Worm (Caenorhabditis elegans) whole organism, L1 larva: ENCODE data around the gene ctps-1.

Source experiments
- C34B4.2 ChIP-seq: sonication (generic microtip); optimal IDR thresholded peaks from 2 replicates; lab custom pipeline; 2017; ENCODE audit warnings: mild to moderate bottlenecking, missing genetic modification characterization, missing compliant biosample characterization
- F16B12.6 ChIP-seq: fragments of 150-350 bp; optimal IDR thresholded peaks from 2 replicates; lab custom pipeline; 2014; ENCODE audit warnings: missing biosample characterization, missing genetic modification characterization
- Y116A8C.19 ChIP-seq: sonication (generic microtip); optimal IDR thresholded peaks from 2 replicates; lab custom pipeline; 2016; ENCODE audit warnings: missing compliant biosample characterization, missing genetic modification characterization, borderline replicate concordance
- ama-1 ChIP-seq: fragments of 150-350 bp; optimal IDR thresholded peaks from 2 replicates; lab custom pipeline; 2014
- ceh-63 ChIP-seq: fragments of 200-800 bp; sonication (Bioruptor generic); optimal IDR thresholded peaks from 2 replicates; lab custom pipeline; 2018; ENCODE audit warnings: mild to moderate bottlenecking, missing genetic modification characterization, missing compliant biosample characterization
- ceh-82 ChIP-seq, 3 experiments: fragments of 150-350 bp in 1 of 3; sonication (generic microtip) in 2 of 3; optimal IDR thresholded peaks; 2 replicates each; lab custom pipeline; 2014 to 2017; ENCODE audit warnings: missing biosample characterization in 3 of 3, missing genetic modification characterization in 3 of 3
- ceh-88 ChIP-seq: fragments of 200-800 bp; sonication (Bioruptor generic); IDR thresholded peaks from 2 replicates; pipeline ENCODE4 v1.3.6; 2022; ENCODE audit warnings: missing genetic modification characterization, missing compliant biosample characterization
- efl-1 ChIP-seq, 4 experiments: fragments of 150-350 bp; optimal IDR thresholded peaks in 3 of 4; peaks in 1 of 4; 1 replicate in 1 of 4; 2 replicates in 3 of 4; lab custom pipeline; 2014; ENCODE audit warnings: missing biosample characterization in 2 of 4, missing genetic modification characterization in 2 of 4, missing genetic modification reagents in 2 of 4
- efl-3 ChIP-seq: fragments of 200-800 bp; sonication (Bioruptor generic); optimal IDR thresholded peaks from 2 replicates; lab custom pipeline; 2018; ENCODE audit warnings: mild to moderate bottlenecking, missing genetic modification characterization, missing compliant biosample characterization
- egl-13 ChIP-seq: sonication (generic microtip); optimal IDR thresholded peaks from 2 replicates; lab custom pipeline; 2016; ENCODE audit warnings: missing genotype, missing genetic modification reagents, missing genetic modification characterization, missing compliant biosample characterization
- egl-27 ChIP-seq, 2 experiments: fragments of 150-350 bp in 1 of 2; sonication (generic microtip); optimal IDR thresholded peaks; 3 replicates each; lab custom pipeline; 2017 to 2018; ENCODE audit warnings: missing biosample characterization in 2 of 2, missing genetic modification characterization in 2 of 2, missing genetic modification reagents in 2 of 2
- elt-2 ChIP-seq: sonication (generic microtip); optimal IDR thresholded peaks from 2 replicates; lab custom pipeline; 2016; ENCODE audit warnings: missing genetic modification characterization, mild to moderate bottlenecking, inconsistent platforms, missing compliant biosample characterization, missing genetic modification reagents
- elt-3 ChIP-seq, 6 experiments: fragments of 150-350 bp in 1 of 6; sonication (generic microtip); optimal IDR thresholded peaks; 2 replicates each; lab custom pipeline; 2017 to 2018; ENCODE audit warnings: missing biosample characterization in 6 of 6, missing genetic modification characterization in 6 of 6, inconsistent platforms in 1 of 6
- fkh-8 ChIP-seq: sonication (generic microtip); optimal IDR thresholded peaks from 2 replicates; lab custom pipeline; 2016; ENCODE audit warnings: mild to moderate bottlenecking, missing genetic modification characterization, missing compliant biosample characterization
- hlh-4 ChIP-seq: sonication (generic microtip); optimal IDR thresholded peaks from 2 replicates; lab custom pipeline; 2016; ENCODE audit warnings: mild to moderate bottlenecking, missing genetic modification characterization, missing compliant biosample characterization
- jun-1 ChIP-seq: fragments of 150-350 bp; optimal IDR thresholded peaks from 2 replicates; lab custom pipeline; 2014; ENCODE audit warnings: missing biosample characterization, missing genetic modification reagents, missing genetic modification characterization
- lin-15B ChIP-seq: fragments of 150-350 bp; sonication (generic microtip); optimal IDR thresholded peaks from 3 replicates; lab custom pipeline; 2014; ENCODE audit warnings: missing biosample characterization, missing genetic modification characterization
- lin-35 ChIP-seq, 2 experiments: fragments of 150-350 bp; optimal IDR thresholded peaks; 2 replicates each; lab custom pipeline; 2014; ENCODE audit warnings: missing biosample characterization in 2 of 2, missing genetic modification characterization in 2 of 2, missing genetic modification reagents in 2 of 2
- lin-39 ChIP-seq: fragments of 150-350 bp; optimal IDR thresholded peaks from 2 replicates; lab custom pipeline; 2014; ENCODE audit warnings: missing biosample characterization, missing genetic modification reagents, missing genetic modification characterization
- nhr-11 ChIP-seq: fragments of 150-350 bp; optimal IDR thresholded peaks from 2 replicates; lab custom pipeline; 2014; ENCODE audit warnings: missing biosample characterization, missing genetic modification characterization
- nhr-12 ChIP-seq: sonication (generic microtip); optimal IDR thresholded peaks from 2 replicates; lab custom pipeline; 2017; ENCODE audit warnings: missing biosample characterization, missing genetic modification characterization
- nhr-19 ChIP-seq: fragments of 200-800 bp; sonication (Bioruptor generic); conservative IDR thresholded peaks from 2 replicates; pipeline ENCODE4 v1.3.6; 2022; ENCODE audit warnings: missing genetic modification characterization, missing compliant biosample characterization
- nhr-77 ChIP-seq: fragments of 150-350 bp; optimal IDR thresholded peaks from 2 replicates; lab custom pipeline; 2014; ENCODE audit warnings: missing biosample characterization, missing genetic modification characterization
- nhr-84 ChIP-seq: sonication (generic microtip); optimal IDR thresholded peaks from 2 replicates; lab custom pipeline; 2017; ENCODE audit warnings: missing biosample characterization, missing genetic modification characterization
- nhr-90 ChIP-seq: sonication (generic microtip); optimal IDR thresholded peaks from 2 replicates; lab custom pipeline; 2016; ENCODE audit warnings: mild to moderate bottlenecking, missing genetic modification characterization, missing compliant biosample characterization; ENCODE audit not compliant: poor library complexity
- pax-3 ChIP-seq: fragments of 200-800 bp; sonication (Bioruptor generic); optimal IDR thresholded peaks from 2 replicates; lab custom pipeline; 2018; ENCODE audit warnings: mild to moderate bottlenecking, missing genetic modification characterization, moderate library complexity, missing compliant biosample characterization
- snpc-4 ChIP-seq: fragments of 150-350 bp; optimal IDR thresholded peaks from 2 replicates; lab custom pipeline; 2014; ENCODE audit warnings: missing biosample characterization, missing genetic modification characterization
- snu-23 ChIP-seq: sonication (generic microtip); optimal IDR thresholded peaks from 2 replicates; lab custom pipeline; 2016; ENCODE audit warnings: missing genetic modification characterization, missing compliant biosample characterization
- unc-130 ChIP-seq: fragments of 150-350 bp; optimal IDR thresholded peaks from 2 replicates; lab custom pipeline; 2017; ENCODE audit warnings: missing biosample characterization, missing genetic modification characterization, inconsistent platforms
- unc-30 ChIP-seq: sonication (generic microtip); optimal IDR thresholded peaks from 2 replicates; lab custom pipeline; 2017; ENCODE audit warnings: missing biosample characterization, missing genetic modification characterization
- unc-98 ChIP-seq: fragments of 200-800 bp; sonication (Bioruptor generic); IDR thresholded peaks from 2 replicates; pipeline ENCODE4 v1.3.6; 2022; ENCODE audit warnings: missing genetic modification characterization, missing compliant biosample characterization
- zip-4 ChIP-seq: fragments of 200-800 bp; sonication (Bioruptor generic); optimal IDR thresholded peaks from 2 replicates; lab custom pipeline; 2018; ENCODE audit warnings: mild to moderate bottlenecking, missing genetic modification characterization, moderate library complexity, missing compliant biosample characterization
- ztf-11 ChIP-seq, 2 experiments: sonication (generic microtip); optimal IDR thresholded peaks; 2 replicates each; lab custom pipeline; 2016 to 2017; ENCODE audit warnings: missing genetic modification characterization in 2 of 2, missing biosample characterization in 1 of 2, missing compliant biosample characterization in 1 of 2
- ztf-4 ChIP-seq: fragments of 150-350 bp; optimal IDR thresholded peaks from 2 replicates; lab custom pipeline; 2014; ENCODE audit warnings: missing biosample characterization, missing genetic modification characterization

ctps-1 gene

DNA sequence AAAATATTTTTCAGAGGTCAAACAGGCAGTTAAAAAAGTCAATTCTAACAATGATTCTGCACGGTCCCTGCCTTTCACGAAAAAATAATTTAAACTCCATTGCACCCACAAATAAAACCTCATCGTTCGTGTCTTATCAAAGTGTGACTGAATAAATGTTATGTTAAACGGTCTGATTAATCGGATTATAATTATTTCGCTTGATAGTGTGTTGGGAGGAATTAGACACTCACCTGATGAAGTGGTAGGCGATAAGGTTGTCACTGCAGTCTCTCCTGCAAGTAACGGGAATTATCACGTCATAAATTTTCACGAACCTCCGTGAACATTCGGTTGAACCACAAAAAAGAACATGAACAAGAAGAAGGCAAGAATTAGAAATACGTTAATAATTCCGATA, 45.6 kb downstream of the ctps-1 start:
- peak; percentile 91 for TF ChIP-seq elt-2 (tag; lab: Kevin White, UChicago)
- TF ChIP-seq nhr-90, result no peak
- TF ChIP-seq jun-1 (tag; lab: Kevin White, UChicago), result peak; percentile 8
- TF ChIP-seq pax-3 (tag; lab: Kevin White, UChicago), result no peak
- peak in 1 of 2 experiments; percentile 14 for TF ChIP-seq lin-35 (GFP tag; optimal IDR thresholded peaks at IDR 0.05; lab: Kevin White, UChicago)

DNA sequence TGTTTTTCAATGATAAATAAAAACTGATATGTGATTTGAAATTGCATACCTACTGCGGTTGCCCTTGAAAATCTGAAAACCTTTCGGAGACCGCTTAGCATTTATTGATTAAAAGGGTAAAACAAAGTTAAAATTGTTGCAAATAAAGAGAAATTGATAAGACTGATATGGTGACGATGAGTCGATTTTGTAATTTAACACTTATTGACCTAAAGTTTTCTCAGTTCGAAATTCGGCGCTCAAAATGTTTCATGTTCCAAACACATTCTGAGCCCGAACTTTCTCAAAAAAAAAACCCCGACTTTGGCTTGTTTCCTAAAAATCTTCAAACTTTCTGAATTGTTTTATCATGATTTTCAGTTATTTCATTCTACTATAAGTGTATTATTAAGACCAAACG, 46.3 kb downstream of the ctps-1 start, which contains the start of gene clec-40:
Gene clec-40, minus strand, starts transcription at position 101 of the 400 bp plus-strand sequence.
- TF ChIP-seq zip-4 (GFP tag; lab: Kevin White, UChicago) (no peak), elt-3 (tag; optimal IDR thresholded peaks at IDR 0.05; lab: Kevin White, UChicago) (no peak), ceh-88 (GFP tag; lab: Robert Waterston, UW) (no peak), nhr-12 (tag; lab: Kevin White, UChicago) (no peak), ztf-11 (tag; optimal IDR thresholded peaks at IDR 0.05; lab: Kevin White, UChicago) (no peak), nhr-77 (no peak), nhr-11 (tag; lab: Kevin White, UChicago) (no peak), Y116A8C.19 (no peak), ama-1 (lab: Kevin White, UChicago) (no peak), egl-13 (no peak), lin-39 (tag; lab: Kevin White, UChicago) (no peak), F16B12.6 (tag; lab: Kevin White, UChicago) (no peak), C34B4.2 (tag; lab: Kevin White, UChicago) (no peak)

DNA sequence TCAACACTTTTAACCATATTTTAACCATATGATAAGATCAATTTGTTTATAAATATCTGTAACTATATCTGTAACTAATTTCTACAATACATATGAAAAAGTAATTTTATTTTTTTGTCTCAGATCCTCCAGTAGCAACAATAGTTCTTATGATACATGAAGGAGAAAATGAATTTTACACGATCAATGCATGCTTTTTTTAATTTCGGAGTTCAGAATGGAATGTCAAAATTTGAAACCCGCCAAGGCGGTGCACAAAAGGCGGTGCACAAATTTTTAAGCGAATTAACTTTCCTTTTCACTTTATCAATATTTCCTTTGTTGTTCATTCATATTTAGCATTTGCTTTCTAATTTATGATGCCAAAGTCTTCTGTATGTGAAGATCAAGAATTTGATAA, 48.3 kb downstream of the ctps-1 start, which contains the start of gene clec-25:
Gene clec-25, plus strand, starts transcription at position 301 of the 400 bp plus-strand sequence.
- no peak for TF ChIP-seq elt-2 (tag; lab: Kevin White, UChicago)
- TF ChIP-seq nhr-19, result no peak
- no peak for TF ChIP-seq unc-30 (tag; lab: Kevin White, UChicago)
- TF ChIP-seq efl-1 (optimal IDR thresholded peaks at IDR 0.05; lab: Kevin White, UChicago), result no peak
- TF ChIP-seq efl-1 (GFP tag; optimal IDR thresholded peaks at IDR 0.05 in 1 of 2; lab: Kevin White, UChicago), result no peak
- TF ChIP-seq hlh-4 (tag; lab: Kevin White, UChicago), result no peak
- no peak for TF ChIP-seq Y116A8C.19
- no peak for TF ChIP-seq snu-23 (GFP tag; lab: Kevin White, UChicago)
- no peak for TF ChIP-seq snpc-4 (tag; lab: Kevin White, UChicago)
- no peak for TF ChIP-seq ceh-82 (tag; optimal IDR thresholded peaks at IDR 0.05; lab: Kevin White, UChicago)
- no peak for TF ChIP-seq ceh-63 (GFP tag; lab: Kevin White, UChicago)
- TF ChIP-seq unc-98 (GFP tag; lab: Robert Waterston, UW), result no peak
- no peak for TF ChIP-seq ztf-4 (tag; lab: Kevin White, UChicago)
- no peak for TF ChIP-seq zip-4 (GFP tag; lab: Kevin White, UChicago)
- TF ChIP-seq egl-27 (tag; optimal IDR thresholded peaks at IDR 0.05; lab: Kevin White, UChicago), result no peak

DNA sequence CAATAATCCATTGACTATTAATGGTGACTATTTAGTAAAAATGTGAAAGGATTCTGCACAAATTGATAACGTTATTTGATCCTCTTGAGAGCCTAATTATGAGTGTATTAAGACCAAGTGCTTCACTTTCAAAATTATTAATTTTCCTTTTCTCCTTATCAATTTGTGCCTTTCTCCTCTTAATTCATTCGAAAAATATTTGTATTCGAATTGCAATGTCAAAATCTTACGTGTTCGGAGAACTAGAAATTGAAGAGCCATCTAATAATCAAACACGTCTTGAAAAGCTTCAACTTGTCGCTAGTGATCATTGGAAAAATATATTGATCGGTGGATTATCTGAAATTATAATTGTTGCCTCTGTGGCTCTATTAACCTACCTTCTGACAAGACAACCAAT, 53.8 kb downstream of the ctps-1 start, which contains the start of the genes clec-36 and clec-26:
Gene clec-36, minus strand, starts transcription at position 101 of the 400 bp plus-strand sequence.
Gene clec-26, plus strand, starts transcription at position 114 of the 400 bp plus-strand sequence.
- TF ChIP-seq efl-3 (GFP tag; lab: Kevin White, UChicago), result no peak
- TF ChIP-seq fkh-8 (tag; lab: Kevin White, UChicago), result no peak
- peak; percentile 44 for TF ChIP-seq elt-2 (tag; lab: Kevin White, UChicago)

DNA sequence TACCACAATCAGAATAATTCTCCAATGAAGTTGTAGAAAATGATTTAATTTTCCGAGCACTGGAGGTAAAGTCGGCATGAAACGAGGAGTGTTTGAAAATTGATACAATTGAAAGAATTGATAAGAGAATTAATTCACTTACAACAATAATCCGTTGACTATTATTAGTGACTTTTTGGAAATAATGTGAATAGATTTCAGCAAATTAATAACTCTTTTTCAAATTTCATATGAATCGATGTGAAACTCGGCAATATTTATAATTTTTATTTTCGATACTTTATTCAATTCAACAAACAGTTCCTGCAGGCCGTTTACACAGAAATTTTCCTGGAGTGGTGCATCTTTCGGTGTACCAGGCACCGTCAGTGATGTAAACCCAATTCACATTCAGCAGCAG, 57.3 kb downstream of the ctps-1 start, which contains the start of gene clec-37:
Gene clec-37, minus strand, starts transcription at position 101 of the 400 bp plus-strand sequence.
- TF ChIP-seq elt-2 (tag; lab: Kevin White, UChicago) (no peak), lin-15B (tag; lab: Kevin White, UChicago) (no peak), ceh-88 (GFP tag; lab: Robert Waterston, UW) (no peak), hlh-4 (tag; lab: Kevin White, UChicago) (no peak), nhr-84 (tag; lab: Kevin White, UChicago) (no peak), unc-130 (no peak)
